Worm (Caenorhabditis elegans) whole organism, late embryonic: ENCODE results near the gene vglu-3.
"Not testable (repeated sequence)": the region's sequence is repeated elsewhere in the genome, so short reads cannot be mapped to it uniquely, and the experiment has no call there.

Experiments used
- C08G9.2 ChIP-seq: sonication (generic microtip); optimal IDR thresholded peaks from 2 replicates; lab custom pipeline; 2016; ENCODE audit warnings: mild to moderate bottlenecking, missing genetic modification characterization, moderate library complexity, missing compliant biosample characterization
- C38D4.7 ChIP-seq: fragments of 200-800 bp; sonication (Bioruptor generic); optimal IDR thresholded peaks from 2 replicates; lab custom pipeline; 2018; ENCODE audit warnings: mild to moderate bottlenecking, missing genetic modification characterization, moderate library complexity, missing compliant biosample characterization
- F13H6.1 ChIP-seq: sonication (generic microtip); optimal IDR thresholded peaks from 2 replicates; lab custom pipeline; 2016; ENCODE audit warnings: missing genetic modification characterization, missing compliant biosample characterization
- K09A11.1 ChIP-seq: sonication (generic microtip); optimal IDR thresholded peaks from 2 replicates; lab custom pipeline; 2017; ENCODE audit warnings: antibody characterized with exemption, mild to moderate bottlenecking, missing genetic modification characterization, missing compliant biosample characterization; ENCODE audit not compliant: insufficient read depth
- T23F11.4 ChIP-seq: fragments of 200-800 bp; sonication (Bioruptor generic); optimal IDR thresholded peaks from 2 replicates; lab custom pipeline; 2018; ENCODE audit warnings: mild to moderate bottlenecking, missing genetic modification characterization, missing compliant biosample characterization
- ahr-1 ChIP-seq: sonication (generic microtip); optimal IDR thresholded peaks from 2 replicates; lab custom pipeline; 2016; ENCODE audit warnings: missing genetic modification characterization, missing compliant biosample characterization
- ama-1 ChIP-seq: fragments of 150-350 bp; optimal IDR thresholded peaks from 2 replicates; lab custom pipeline; 2014
- ceh-18 ChIP-seq: sonication (generic microtip); optimal IDR thresholded peaks from 2 replicates; lab custom pipeline; 2016; ENCODE audit warnings: missing genetic modification characterization, missing compliant biosample characterization
- ceh-2 ChIP-seq: sonication (generic microtip); optimal IDR thresholded peaks from 2 replicates; lab custom pipeline; 2016; ENCODE audit warnings: missing genotype, missing genetic modification characterization, missing compliant biosample characterization
- ceh-22 ChIP-seq: sonication (generic microtip); optimal IDR thresholded peaks from 2 replicates; lab custom pipeline; 2017; ENCODE audit warnings: missing biosample characterization, missing genetic modification characterization
- ceh-24 ChIP-seq: sonication (generic microtip); optimal IDR thresholded peaks from 2 replicates; lab custom pipeline; 2016; ENCODE audit warnings: mild to moderate bottlenecking, missing genetic modification characterization, missing compliant biosample characterization
- ceh-34 ChIP-seq: sonication (generic microtip); optimal IDR thresholded peaks from 2 replicates; lab custom pipeline; 2016; ENCODE audit warnings: mild to moderate bottlenecking, missing genetic modification characterization, missing compliant biosample characterization
- ceh-45 ChIP-seq: fragments of 200-800 bp; sonication (Bioruptor generic); IDR thresholded peaks from 2 replicates; pipeline ENCODE4 v1.3.6; 2022; ENCODE audit warnings: missing genetic modification reagents, missing genetic modification characterization, missing compliant biosample characterization
- ceh-48 ChIP-seq: sonication (generic microtip); optimal IDR thresholded peaks from 2 replicates; lab custom pipeline; 2016; ENCODE audit warnings: missing genetic modification characterization, inconsistent platforms, missing compliant biosample characterization
- ceh-9 ChIP-seq: sonication (generic microtip); optimal IDR thresholded peaks from 2 replicates; lab custom pipeline; 2016; ENCODE audit warnings: mild to moderate bottlenecking, missing genetic modification characterization, inconsistent platforms, missing compliant biosample characterization
- che-1 ChIP-seq: sonication (generic microtip); optimal IDR thresholded peaks from 2 replicates; lab custom pipeline; 2016; ENCODE audit warnings: mild to moderate bottlenecking, missing genetic modification characterization, missing compliant biosample characterization
- elt-2 ChIP-seq: sonication (generic microtip); optimal IDR thresholded peaks from 2 replicates; lab custom pipeline; 2016; ENCODE audit warnings: missing genetic modification reagents, missing genetic modification characterization, missing compliant biosample characterization
- elt-4 ChIP-seq: sonication (generic microtip); optimal IDR thresholded peaks from 2 replicates; lab custom pipeline; 2016; ENCODE audit warnings: missing genetic modification characterization, missing compliant biosample characterization
- ets-4 ChIP-seq: sonication (generic microtip); optimal IDR thresholded peaks from 2 replicates; lab custom pipeline; 2016; ENCODE audit warnings: missing genetic modification characterization, missing compliant biosample characterization
- eyg-1 ChIP-seq: sonication (generic microtip); optimal IDR thresholded peaks from 2 replicates; lab custom pipeline; 2016; ENCODE audit warnings: missing genotype, missing genetic modification characterization, missing compliant biosample characterization
- fkh-10 ChIP-seq: fragments of 150-350 bp; optimal IDR thresholded peaks from 2 replicates; lab custom pipeline; 2014; ENCODE audit warnings: missing biosample characterization, missing genetic modification reagents, missing genetic modification characterization
- fkh-6 ChIP-seq: sonication (generic microtip); optimal IDR thresholded peaks from 2 replicates; lab custom pipeline; 2016; ENCODE audit warnings: missing genetic modification characterization, missing compliant biosample characterization
- gmeb-2 ChIP-seq: sonication (generic microtip); optimal IDR thresholded peaks from 2 replicates; lab custom pipeline; 2016; ENCODE audit warnings: missing genetic modification characterization, inconsistent platforms, missing compliant biosample characterization
- hlh-13 ChIP-seq: fragments of 200-800 bp; sonication (Bioruptor generic); optimal IDR thresholded peaks from 2 replicates; lab custom pipeline; 2018; ENCODE audit warnings: mild to moderate bottlenecking, missing genetic modification characterization, missing compliant biosample characterization
- lim-6 ChIP-seq: sonication (generic microtip); optimal IDR thresholded peaks from 2 replicates; lab custom pipeline; 2016; ENCODE audit warnings: missing genetic modification characterization, missing compliant biosample characterization
- lin-11 ChIP-seq: fragments of 200-800 bp; sonication (Bioruptor generic); optimal IDR thresholded peaks from 2 replicates; lab custom pipeline; 2018; ENCODE audit warnings: mild to moderate bottlenecking, missing genetic modification characterization, missing compliant biosample characterization
- madf-2 ChIP-seq: sonication (generic microtip); optimal IDR thresholded peaks from 2 replicates; lab custom pipeline; 2017; ENCODE audit warnings: missing genetic modification characterization, missing compliant biosample characterization
- nhr-11 ChIP-seq: fragments of 150-350 bp; optimal IDR thresholded peaks from 2 replicates; lab custom pipeline; 2014; ENCODE audit warnings: missing biosample characterization, missing genetic modification characterization
- nhr-232 ChIP-seq: sonication (generic microtip); optimal IDR thresholded peaks from 2 replicates; lab custom pipeline; 2016; ENCODE audit warnings: missing genetic modification characterization, missing compliant biosample characterization
- pax-1 ChIP-seq: fragments of 150-350 bp; optimal IDR thresholded peaks from 2 replicates; lab custom pipeline; 2014; ENCODE audit warnings: missing biosample characterization, missing genetic modification characterization
- pha-4 ChIP-seq: fragments of 150-350 bp; optimal IDR thresholded peaks from 2 replicates; lab custom pipeline; 2018; ENCODE audit warnings: missing biosample characterization, missing genetic modification reagents, missing genetic modification characterization
- pqm-1 ChIP-seq: sonication (generic microtip); optimal IDR thresholded peaks from 2 replicates; lab custom pipeline; 2016; ENCODE audit warnings: missing genetic modification characterization, missing compliant biosample characterization
- ref-2 ChIP-seq: sonication (generic microtip); optimal IDR thresholded peaks from 2 replicates; lab custom pipeline; 2016; ENCODE audit warnings: missing genetic modification characterization, missing compliant biosample characterization
- sox-2 ChIP-seq: fragments of 200-800 bp; sonication (Bioruptor generic); IDR thresholded peaks from 2 replicates; pipeline ENCODE4 v1.3.6; 2022; ENCODE audit warnings: missing genetic modification reagents, missing genetic modification characterization, missing compliant biosample characterization
- syd-9 ChIP-seq: sonication (generic microtip); optimal IDR thresholded peaks from 2 replicates; lab custom pipeline; 2016; ENCODE audit warnings: mild to moderate bottlenecking, missing genetic modification characterization, moderate library complexity, missing compliant biosample characterization
- tbx-2 ChIP-seq: sonication (generic microtip); optimal IDR thresholded peaks from 2 replicates; lab custom pipeline; 2016; ENCODE audit warnings: missing genetic modification characterization, missing compliant biosample characterization
- tbx-7 ChIP-seq: sonication (generic microtip); optimal IDR thresholded peaks from 2 replicates; lab custom pipeline; 2016; ENCODE audit warnings: missing genotype, missing genetic modification characterization, missing compliant biosample characterization
- unc-3 ChIP-seq, 2 experiments: fragments of 200-800 bp in 1 of 2; sonication (Bioruptor generic) in 1 of 2; sonication (generic microtip) in 1 of 2; conservative IDR thresholded peaks in 1 of 2; optimal IDR thresholded peaks in 1 of 2; 2 replicates each; pipeline versions ENCODE4 v1.3.6 to Lab custom; 2016 to 2022; ENCODE audit warnings: missing compliant biosample characterization in 2 of 2, missing genetic modification characterization in 2 of 2, missing genetic modification reagents in 1 of 2
- unc-42 ChIP-seq: sonication (generic microtip); optimal IDR thresholded peaks from 2 replicates; lab custom pipeline; 2016; ENCODE audit warnings: missing genotype, missing genetic modification characterization, missing compliant biosample characterization
- unc-55 ChIP-seq: sonication (generic microtip); optimal IDR thresholded peaks from 2 replicates; lab custom pipeline; 2017; ENCODE audit warnings: missing biosample characterization, missing genetic modification reagents, missing genetic modification characterization
- unc-86 ChIP-seq: sonication (generic microtip); optimal IDR thresholded peaks from 2 replicates; lab custom pipeline; 2016; ENCODE audit warnings: missing genetic modification characterization, missing compliant biosample characterization
- zip-5 ChIP-seq: sonication (generic microtip); optimal IDR thresholded peaks from 2 replicates; lab custom pipeline; 2016; ENCODE audit warnings: missing genetic modification characterization, missing compliant biosample characterization
- ztf-16 ChIP-seq: sonication (generic microtip); optimal IDR thresholded peaks from 2 replicates; lab custom pipeline; 2017; ENCODE audit warnings: missing genetic modification characterization, missing compliant biosample characterization

Gene vglu-3

ce11 chrIII:10258641-10259040 lies 41.5 kb upstream of the vglu-3 start, which contains the start of gene rip-1:
TSS of gene rip-1 (minus strand) at chrIII:10258741.
- TF ChIP-seq che-1 (tag; lab: Kevin White, UChicago) (no peak), madf-2 (tag; lab: Kevin White, UChicago) (no peak), elt-4 (no peak), unc-86 (tag; lab: Kevin White, UChicago) (no peak), sox-2 (GFP tag; lab: Robert Waterston, UW) (no peak), pax-1 (tag; lab: Kevin White, UChicago) (no peak), tbx-7 (tag; lab: Kevin White, UChicago) (no peak), ztf-16 (tag; lab: Kevin White, UChicago) (no peak), fkh-6 (tag; lab: Kevin White, UChicago) (no peak), ceh-24 (no peak), nhr-232 (tag; lab: Kevin White, UChicago) (no peak), ceh-2 (tag; lab: Kevin White, UChicago) (no peak), unc-3 (GFP tag; conservative IDR thresholded peaks at IDR 0.05; lab: Robert Waterston, UW) (no peak), unc-3 (tag; optimal IDR thresholded peaks at IDR 0.05; lab: Kevin White, UChicago) (no peak), ama-1 (no peak), pha-4 (no peak), fkh-10 (GFP tag; lab: Kevin White, UChicago) (no peak), ceh-45 (no peak), lim-6 (tag; lab: Kevin White, UChicago) (no peak), T23F11.4 (GFP tag; lab: Kevin White, UChicago) (no peak), lin-11 (tag; lab: Kevin White, UChicago) (no peak)

ce11 chrIII:10261256-10261655 lies 38.9 kb upstream of the vglu-3 start:
- TF ChIP-seq elt-2, result no peak
- TF ChIP-seq unc-3 (GFP tag; conservative IDR thresholded peaks at IDR 0.05; lab: Robert Waterston, UW), result no peak
- TF ChIP-seq unc-3 (tag; optimal IDR thresholded peaks at IDR 0.05; lab: Kevin White, UChicago), result no peak
- no peak for TF ChIP-seq pqm-1 (tag; lab: Kevin White, UChicago)
- TF ChIP-seq madf-2 (tag; lab: Kevin White, UChicago), result no peak

ce11 chrIII:10261682-10262081 lies 38.5 kb upstream of the vglu-3 start, which contains the start of gene bbs-5:
TSS of gene bbs-5 (minus strand) at chrIII:10261782.
- TF ChIP-seq ceh-2 (tag; lab: Kevin White, UChicago) (no peak), T23F11.4 (GFP tag; lab: Kevin White, UChicago) (no peak), syd-9 (tag; lab: Kevin White, UChicago) (no peak), eyg-1 (tag; lab: Kevin White, UChicago) (no peak), ceh-22 (tag; lab: Kevin White, UChicago) (no peak), pqm-1 (tag; lab: Kevin White, UChicago) (no peak), elt-4 (no peak), elt-2 (no peak), ceh-9 (tag; lab: Kevin White, UChicago) (no peak), nhr-11 (tag; lab: Kevin White, UChicago) (no peak), ceh-34 (no peak), ceh-45 (no peak), fkh-6 (tag; lab: Kevin White, UChicago) (no peak), pha-4 (no peak), ceh-18 (no peak), hlh-13 (no peak), F13H6.1 (no peak), gmeb-2 (tag; lab: Kevin White, UChicago) (no peak)

ce11 chrIII:10266824-10267223 lies 33.4 kb upstream of the vglu-3 start, which contains the start of gene inpp-4B:
TSS of gene inpp-4B (minus strand) at chrIII:10266877.
- TF ChIP-seq ceh-2 (tag; lab: Kevin White, UChicago); elt-4; ceh-48 (tag; lab: Kevin White, UChicago): not testable (repeated sequence)
- TF ChIP-seq, all 69 proteins: peak for 0; not testable (repeated sequence) for 69

ce11 chrIII:10270778-10271307 lies 29.3 kb upstream of the vglu-3 start, which contains the start of gene cnk-1:
TSS of gene cnk-1 (plus strand) at chrIII:10271257.
- TF ChIP-seq unc-55 (GFP tag; lab: Kevin White, UChicago) (no peak), ahr-1 (tag; lab: Kevin White, UChicago) (no peak), ceh-2 (tag; lab: Kevin White, UChicago) (peak; percentile 84), ama-1 (no peak), K09A11.1 (tag; lab: Kevin White, UChicago) (no peak), elt-2 (peak; percentile 26), T23F11.4 (GFP tag; lab: Kevin White, UChicago) (no peak), eyg-1 (tag; lab: Kevin White, UChicago) (no peak), ref-2 (tag; lab: Kevin White, UChicago) (peak; percentile 42), zip-5 (tag; lab: Kevin White, UChicago) (peak; percentile 30), ztf-16 (tag; lab: Kevin White, UChicago) (no peak), unc-42 (tag; lab: Kevin White, UChicago) (peak; percentile 34), lim-6 (tag; lab: Kevin White, UChicago) (peak; percentile 39), fkh-6 (tag; lab: Kevin White, UChicago) (peak; percentile 31), ets-4 (peak; percentile 84), tbx-2 (tag; lab: Kevin White, UChicago) (peak; percentile 84), C08G9.2 (tag; lab: Kevin White, UChicago) (peak; percentile 90), C38D4.7 (GFP tag; lab: Kevin White, UChicago) (no peak)
